Worm (Caenorhabditis elegans) whole organism, L1 larva: ENCODE results near the gene F40B5.2.

Experiments used
- aly-2 ChIP-seq: fragments of 150-350 bp; optimal IDR thresholded peaks from 2 replicates; lab custom pipeline; 2014; ENCODE audit warnings: missing biosample characterization, missing genetic modification characterization
- fkh-10 ChIP-seq: sonication (generic microtip); optimal IDR thresholded peaks from 2 replicates; lab custom pipeline; 2017; ENCODE audit warnings: missing biosample characterization, missing genetic modification reagents, missing genetic modification characterization
- fkh-4 ChIP-seq: sonication (generic microtip); optimal IDR thresholded peaks from 2 replicates; lab custom pipeline; 2016; ENCODE audit warnings: missing compliant biosample characterization, missing genetic modification characterization, borderline replicate concordance
- jun-1 ChIP-seq: fragments of 150-350 bp; optimal IDR thresholded peaks from 2 replicates; lab custom pipeline; 2014; ENCODE audit warnings: missing biosample characterization, missing genetic modification reagents, missing genetic modification characterization
- lin-39 ChIP-seq: fragments of 150-350 bp; optimal IDR thresholded peaks from 2 replicates; lab custom pipeline; 2014; ENCODE audit warnings: missing biosample characterization, missing genetic modification reagents, missing genetic modification characterization
- nhr-237 ChIP-seq: fragments of 150-350 bp; optimal IDR thresholded peaks from 2 replicates; lab custom pipeline; 2014; ENCODE audit warnings: missing biosample characterization, missing genetic modification characterization
- pqm-1 ChIP-seq: sonication (generic microtip); optimal IDR thresholded peaks from 3 replicates; lab custom pipeline; 2017; ENCODE audit warnings: missing biosample characterization, missing genetic modification characterization
- skn-1 ChIP-seq: fragments of 150-350 bp; optimal IDR thresholded peaks from 2 replicates; lab custom pipeline; 2014; ENCODE audit warnings: missing biosample characterization, missing genetic modification characterization
- sup-37 ChIP-seq: fragments of 200-800 bp; sonication (Bioruptor generic); optimal IDR thresholded peaks from 2 replicates; lab custom pipeline; 2018; ENCODE audit warnings: mild to moderate bottlenecking, missing genetic modification characterization, missing compliant biosample characterization
- unc-130 ChIP-seq: fragments of 150-350 bp; optimal IDR thresholded peaks from 2 replicates; lab custom pipeline; 2017; ENCODE audit warnings: missing biosample characterization, missing genetic modification characterization, inconsistent platforms
- unc-62 ChIP-seq: fragments of 150-350 bp; optimal IDR thresholded peaks from 2 replicates; lab custom pipeline; 2014; ENCODE audit warnings: missing biosample characterization, missing genetic modification reagents, missing genetic modification characterization
- ztf-11 ChIP-seq, 2 experiments: sonication (generic microtip); optimal IDR thresholded peaks; 2 replicates each; lab custom pipeline; 2016 to 2017; ENCODE audit warnings: missing genetic modification characterization in 2 of 2, missing biosample characterization in 1 of 2, missing compliant biosample characterization in 1 of 2

- TF ChIP-seq aly-2 (tag; lab: Kevin White, UChicago) (no peak), fkh-10 (GFP tag; lab: Kevin White, UChicago) (no peak), ztf-11 (tag; optimal IDR thresholded peaks at IDR 0.05; lab: Kevin White, UChicago) (no peak), unc-62 (GFP tag; lab: Kevin White, UChicago) (no peak), fkh-4 (tag; lab: Kevin White, UChicago) (no peak), jun-1 (tag; lab: Kevin White, UChicago) (no peak), lin-39 (tag; lab: Kevin White, UChicago) (no peak), sup-37 (GFP tag; lab: Kevin White, UChicago) (no peak), pqm-1 (no peak), unc-130 (tag; lab: Kevin White, UChicago) (no peak), nhr-237 (tag; lab: Kevin White, UChicago) (no peak), skn-1 (no peak)
These were observed 45.5 kb downstream of the F40B5.2 start, which contains the start of gene F08F1.4 for ce11 chrX:8413130-8413529.
